Fruit fly (Drosophila melanogaster): ENCODE measurements around the gene AOX2.

DNA sequence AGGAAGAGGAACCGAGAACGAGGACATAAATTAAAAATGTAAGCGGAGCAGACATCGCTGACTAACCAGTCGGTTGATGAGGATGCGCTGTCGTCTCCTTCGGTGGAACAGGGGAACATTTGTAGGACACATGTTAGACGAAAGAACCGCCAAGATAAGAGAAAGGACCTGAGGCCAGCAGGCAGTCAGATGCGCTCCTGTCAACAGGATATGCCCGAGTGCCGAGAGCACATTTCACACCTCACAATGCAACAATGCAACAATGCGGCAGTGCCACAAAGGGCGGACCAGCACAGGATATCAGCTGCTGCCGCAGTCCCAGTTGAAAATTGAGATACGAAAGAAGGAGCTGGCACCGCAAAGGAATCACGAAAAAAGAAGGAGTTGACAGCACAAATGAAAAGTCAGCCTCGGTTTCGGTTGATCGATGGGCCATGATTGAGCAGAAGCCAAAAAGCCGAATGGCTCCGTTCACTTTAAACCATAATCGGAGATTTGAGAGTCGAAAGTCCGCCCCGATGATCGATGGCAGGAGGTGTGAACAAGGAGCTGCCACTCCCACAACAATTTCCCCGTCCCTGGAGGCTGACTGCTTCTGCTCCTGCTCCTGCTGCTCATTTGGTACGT, 42.4 kb upstream of the AOX2 start:
- TF ChIP-seq kay (GFP tag; ENCODE audit: borderline replicate concordance) (no peak), CG5204 (GFP tag; optimal IDR thresholded peaks at IDR 0.05) (no peak), toe (GFP tag; optimal IDR thresholded peaks at IDR 0.05) (no peak), CG11617 (GFP tag; optimal IDR thresholded peaks at IDR 0.05) (no peak), cic (GFP tag; optimal IDR thresholded peaks at IDR 0.05) (no peak), Mnt (GFP tag; optimal IDR thresholded peaks at IDR 0.05) (no peak), Hr96 (GFP tag; optimal IDR thresholded peaks at IDR 0.05) (no peak), CG7045 (GFP tag; optimal IDR thresholded peaks at IDR 0.05) (no peak)
